Worm (Caenorhabditis elegans) whole organism, early embryonic: ENCODE data around the gene swsn-4.

Source experiments
- B0310.2 ChIP-seq: sonication (generic microtip); optimal IDR thresholded peaks from 2 replicates; lab custom pipeline; 2016; ENCODE audit warnings: mild to moderate bottlenecking, missing genetic modification characterization, missing compliant biosample characterization
- aly-1 ChIP-seq: sonication (generic microtip); optimal IDR thresholded peaks from 2 replicates; lab custom pipeline; 2016; ENCODE audit warnings: missing genetic modification characterization, missing compliant biosample characterization
- ama-1 ChIP-seq: fragments of 150-350 bp; optimal IDR thresholded peaks from 2 replicates; lab custom pipeline; 2014
- ceh-13 ChIP-seq: fragments of 200-800 bp; sonication (Bioruptor generic); optimal IDR thresholded peaks from 2 replicates; lab custom pipeline; 2018; ENCODE audit warnings: mild to moderate bottlenecking, missing genetic modification characterization, missing compliant biosample characterization
- ets-7 ChIP-seq: sonication (generic microtip); optimal IDR thresholded peaks from 2 replicates; lab custom pipeline; 2016; ENCODE audit warnings: missing genotype, missing genetic modification characterization, missing compliant biosample characterization
- flt-1 ChIP-seq: fragments of 200-800 bp; sonication (Bioruptor generic); IDR thresholded peaks from 2 replicates; pipeline ENCODE4 v1.3.6; 2022; ENCODE audit warnings: missing genetic modification characterization, missing compliant biosample characterization
- hmg-4 ChIP-seq: fragments of 200-800 bp; sonication (Bioruptor generic); optimal IDR thresholded peaks from 2 replicates; lab custom pipeline; 2018; ENCODE audit warnings: mild to moderate bottlenecking, missing genetic modification characterization, missing compliant biosample characterization
- hnd-1 ChIP-seq: sonication (generic microtip); optimal IDR thresholded peaks from 2 replicates; lab custom pipeline; 2016; ENCODE audit warnings: missing genetic modification characterization, missing compliant biosample characterization
- pes-1 ChIP-seq: fragments of 200-800 bp; sonication (Bioruptor generic); IDR thresholded peaks from 2 replicates; pipeline ENCODE4 v1.3.6; 2022; ENCODE audit warnings: missing genetic modification reagents, missing genetic modification characterization, missing compliant biosample characterization
- scrt-1 ChIP-seq: fragments of 200-800 bp; sonication (Bioruptor generic); IDR thresholded peaks from 2 replicates; pipeline ENCODE4 v1.3.6; 2022; ENCODE audit warnings: missing genetic modification characterization, missing compliant biosample characterization
- sea-1 ChIP-seq: fragments of 200-800 bp; sonication (Bioruptor generic); conservative IDR thresholded peaks from 2 replicates; pipeline ENCODE4 v1.3.6; 2022; ENCODE audit warnings: missing genetic modification characterization, missing compliant biosample characterization
- tbx-11 ChIP-seq: fragments of 200-800 bp; sonication (Bioruptor generic); IDR thresholded peaks from 2 replicates; pipeline ENCODE4 v1.3.6; 2022; ENCODE audit warnings: missing genetic modification characterization, missing compliant biosample characterization
- tbx-37 ChIP-seq: fragments of 200-800 bp; sonication (Bioruptor generic); conservative IDR thresholded peaks from 2 replicates; pipeline ENCODE4 v1.3.6; 2022; ENCODE audit warnings: missing genetic modification reagents, missing genetic modification characterization, missing compliant biosample characterization
- tra-4 ChIP-seq: sonication (generic microtip); optimal IDR thresholded peaks from 2 replicates; lab custom pipeline; 2017; ENCODE audit warnings: missing genetic modification characterization, missing compliant biosample characterization

- no peak for TF ChIP-seq tra-4 (tag; lab: Kevin White, UChicago)
- TF ChIP-seq pes-1 (GFP tag; lab: Robert Waterston, UW) = no peak
- TF ChIP-seq ama-1 = no peak
- no peak for TF ChIP-seq aly-1
- TF ChIP-seq tbx-11 (GFP tag; lab: Robert Waterston, UW) = no peak
- TF ChIP-seq sea-1 = no peak
- TF ChIP-seq hnd-1 (tag; lab: Kevin White, UChicago) = no peak
- TF ChIP-seq flt-1 (GFP tag; lab: Robert Waterston, UW) = no peak
- TF ChIP-seq tbx-37 (GFP tag; lab: Robert Waterston, UW) = no peak
- no peak for TF ChIP-seq hmg-4 (GFP tag; lab: Kevin White, UChicago)
- no peak for TF ChIP-seq ets-7 (tag; lab: Kevin White, UChicago)
- no peak for TF ChIP-seq scrt-1 (GFP tag; lab: Robert Waterston, UW)
- TF ChIP-seq ceh-13 (GFP tag; lab: Kevin White, UChicago) = no peak
- TF ChIP-seq B0310.2 = no peak
Measured at ce11 chrIV:11160707-11161106, 34.9 kb downstream of the swsn-4 start, which contains the start of gene C08F8.15.
